Worm (Caenorhabditis elegans): ENCODE results near the gene F28F5.4.

Gene F28F5.4

ce11 chrIII:6798906-6799305 lies 17.9 kb downstream of the F28F5.4 start (continued):
- no peak for TF ChIP-seq lin-11 (tag; optimal IDR thresholded peaks at IDR 0.05)

DNA sequence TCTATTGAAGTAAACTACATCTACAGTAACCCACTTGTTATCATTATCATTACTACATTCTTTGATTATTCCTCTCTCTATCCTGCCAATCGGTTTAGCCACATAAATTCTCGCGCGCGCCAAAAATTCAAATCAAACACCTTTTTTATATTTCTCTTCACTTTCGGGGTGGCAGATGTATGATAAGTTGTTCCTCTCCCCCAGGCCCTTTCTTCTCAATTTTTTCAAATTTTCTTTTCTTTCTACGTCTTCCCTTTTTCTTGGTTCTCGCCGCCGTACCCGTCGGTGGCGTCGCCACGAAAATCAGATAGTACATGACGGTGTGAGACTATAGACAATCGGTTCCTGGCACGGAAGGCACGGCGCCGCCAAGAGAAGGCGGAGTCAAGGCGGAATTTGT lies 18.9 kb downstream of the F28F5.4 start, which contains the start of gene R05H11.2:
R05H11.2 (plus strand) TSS at position 333 of the 400 bp plus-strand sequence.
- TF ChIP-seq elt-1 (tag; optimal IDR thresholded peaks at IDR 0.05) (no peak), mab-5 (tag; optimal IDR thresholded peaks at IDR 0.05) (no peak), peb-1 (tag; optimal IDR thresholded peaks at IDR 0.05) (no peak), ztf-4 (tag; optimal IDR thresholded peaks at IDR 0.05) (no peak), snpc-4 (tag; optimal IDR thresholded peaks at IDR 0.05) (no peak), ceh-82 (tag; optimal IDR thresholded peaks at IDR 0.05) (no peak), nhr-11 (tag; optimal IDR thresholded peaks at IDR 0.05) (no peak), nhr-237 (tag; optimal IDR thresholded peaks at IDR 0.05) (no peak), nhr-21 (tag; optimal IDR thresholded peaks at IDR 0.05) (peak; percentile 49), egl-27 (tag; optimal IDR thresholded peaks at IDR 0.05) (no peak), gmeb-1 (tag; optimal IDR thresholded peaks at IDR 0.05) (peak; percentile 58), unc-55 (GFP tag; optimal IDR thresholded peaks at IDR 0.05) (no peak), sem-4 (tag; optimal IDR thresholded peaks at IDR 0.05) (no peak), mdl-1 (tag; optimal IDR thresholded peaks at IDR 0.05) (no peak), unc-39 (tag; optimal IDR thresholded peaks at IDR 0.05) (no peak), ceh-16 (tag; optimal IDR thresholded peaks at IDR 0.05) (peak; percentile 29), nhr-25 (tag; optimal IDR thresholded peaks at IDR 0.05) (no peak), elt-3 (tag; optimal IDR thresholded peaks at IDR 0.05) (no peak), nhr-6 (tag; optimal IDR thresholded peaks at IDR 0.05) (no peak), blmp-1 (tag; optimal IDR thresholded peaks at IDR 0.05; ENCODE audit: insufficient read depth) (peak; percentile 36), crh-2 (tag; optimal IDR thresholded peaks at IDR 0.05) (peak; percentile 36), lin-39 (tag; optimal IDR thresholded peaks at IDR 0.05) (no peak), dmd-4 (tag; optimal IDR thresholded peaks at IDR 0.05) (no peak), nhr-77 (tag; optimal IDR thresholded peaks at IDR 0.05) (no peak), nhr-129 (tag; optimal IDR thresholded peaks at IDR 0.05) (no peak), F13H6.1 (tag; optimal IDR thresholded peaks at IDR 0.05) (no peak), ztf-1 (GFP tag; conservative IDR thresholded peaks at IDR 0.05) (no peak), lsy-2 (tag; optimal IDR thresholded peaks at IDR 0.05) (peak in 1 of 2 experiments; percentile 31), skn-1 (tag; optimal IDR thresholded peaks at IDR 0.05) (no peak), nhr-10 (tag; optimal IDR thresholded peaks at IDR 0.05) (no peak), lin-13 (GFP tag; optimal IDR thresholded peaks at IDR 0.05) (no peak), Y55F3AM.14 (GFP tag; optimal IDR thresholded peaks at IDR 0.05) (no peak), ama-1 (optimal IDR thresholded peaks at IDR 0.05) (no peak), C34F6.9 (tag; optimal IDR thresholded peaks at IDR 0.05) (no peak), fos-1 (tag; optimal IDR thresholded peaks at IDR 0.05) (peak; percentile 27), alr-1 (tag; optimal IDR thresholded peaks at IDR 0.05) (no peak), unc-62 (GFP tag; optimal IDR thresholded peaks at IDR 0.05) (no peak), nhr-12 (tag; optimal IDR thresholded peaks at IDR 0.05) (no peak), nhr-23 (tag; optimal IDR thresholded peaks at IDR 0.05) (no peak), ztf-11 (tag; optimal IDR thresholded peaks at IDR 0.05) (no peak), mbf-1 (tag; optimal IDR thresholded peaks at IDR 0.05) (no peak), sma-3 (GFP tag; optimal IDR thresholded peaks at IDR 0.05) (peak; percentile 80), ZK546.5 (tag; optimal IDR thresholded peaks at IDR 0.05) (no peak), sma-9 (GFP tag; optimal IDR thresholded peaks at IDR 0.05) (peak; percentile 41), sma-9 (tag; optimal IDR thresholded peaks at IDR 0.05) (no peak)

ce11 chrIII:6795326-6795725 lies 21.5 kb downstream of the F28F5.4 start, which contains the start of gene R05H11.1:
TSS of gene R05H11.1 (plus strand) at chrIII:6795626.
- TF ChIP-seq crh-2 (tag; optimal IDR thresholded peaks at IDR 0.05) (no peak), blmp-1 (tag; optimal IDR thresholded peaks at IDR 0.05; ENCODE audit: insufficient read depth) (no peak), snpc-4 (tag; optimal IDR thresholded peaks at IDR 0.05) (no peak), nhr-12 (tag; optimal IDR thresholded peaks at IDR 0.05) (no peak), fos-1 (tag; optimal IDR thresholded peaks at IDR 0.05) (no peak), nhr-23 (tag; optimal IDR thresholded peaks at IDR 0.05) (no peak), nhr-21 (tag; optimal IDR thresholded peaks at IDR 0.05) (no peak), lin-39 (tag; optimal IDR thresholded peaks at IDR 0.05) (no peak), sma-9 (GFP tag; optimal IDR thresholded peaks at IDR 0.05) (no peak), sma-9 (tag; optimal IDR thresholded peaks at IDR 0.05) (no peak), aly-2 (tag; optimal IDR thresholded peaks at IDR 0.05) (no peak), lin-11 (tag; optimal IDR thresholded peaks at IDR 0.05) (no peak), mab-5 (tag; optimal IDR thresholded peaks at IDR 0.05) (no peak), ztf-1 (GFP tag; conservative IDR thresholded peaks at IDR 0.05) (no peak), sma-3 (GFP tag; optimal IDR thresholded peaks at IDR 0.05) (no peak), lin-13 (GFP tag; optimal IDR thresholded peaks at IDR 0.05) (no peak), nhr-237 (tag; optimal IDR thresholded peaks at IDR 0.05) (no peak), nhr-11 (tag; optimal IDR thresholded peaks at IDR 0.05) (no peak), elt-3 (tag; optimal IDR thresholded peaks at IDR 0.05) (no peak), R02D3.7 (tag; optimal IDR thresholded peaks at IDR 0.05) (no peak)

All from whole organism, L2 larva.